Fruit fly (Drosophila melanogaster): ENCODE measurements around the gene wat.

wat gene

DNA sequence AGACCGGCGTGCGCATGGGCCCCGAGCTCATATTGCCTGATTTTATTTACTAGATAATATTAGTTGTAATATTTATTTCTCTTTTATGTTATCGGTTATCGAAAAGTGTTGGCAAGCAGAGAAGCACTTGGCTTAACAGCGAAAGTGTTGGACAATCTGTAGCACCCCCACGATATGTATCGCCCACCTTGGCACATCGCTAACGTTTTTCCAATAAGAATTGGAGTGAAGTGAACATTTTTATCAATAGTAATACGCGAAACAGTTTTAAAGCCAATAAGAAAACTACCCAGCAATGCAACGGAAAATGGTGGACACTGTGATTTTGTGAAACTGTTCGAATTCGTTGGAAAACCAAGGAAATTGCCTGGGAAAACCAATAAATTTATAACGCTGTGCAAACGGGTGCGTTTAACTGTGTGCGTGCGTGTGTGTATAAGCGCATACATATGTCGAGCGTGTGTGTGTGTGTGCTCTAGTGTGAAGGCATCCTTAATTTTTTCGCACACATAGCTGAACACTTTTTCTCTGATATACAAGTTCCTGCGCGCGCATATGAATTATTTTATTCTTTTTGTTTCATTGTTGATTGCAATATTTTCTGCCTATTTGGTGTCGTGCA is 18.9 kb upstream of the wat start, which contains the start of the genes Slu7 and Pkc98E (continued):
- TF ChIP-seq CG9932 (GFP tag; IDR thresholded peaks at IDR 0.05) (peak; percentile 92), sd (tag; optimal IDR thresholded peaks at IDR 0.05) (peak; percentile 53), CG11398 (GFP tag; optimal IDR thresholded peaks at IDR 0.05) (peak; percentile 17), CG9437 (GFP tag; optimal IDR thresholded peaks at IDR 0.05) (no peak), Max (GFP tag; optimal IDR thresholded peaks at IDR 0.05) (peak; percentile 64), CG18599 (GFP tag; optimal IDR thresholded peaks at IDR 0.05) (peak; percentile 68), jing (GFP tag; optimal IDR thresholded peaks at IDR 0.05) (no peak), CG7745 (tag; optimal IDR thresholded peaks at IDR 0.05) (peak; percentile 80), Eip74EF (GFP tag; optimal IDR thresholded peaks at IDR 0.05) (no peak), CG13296 (GFP tag; optimal IDR thresholded peaks at IDR 0.05) (peak; percentile 10), CG12104 (GFP tag; optimal IDR thresholded peaks at IDR 0.05) (peak; percentile 9), inv (GFP tag; IDR thresholded peaks at IDR 0.05; ENCODE audit: partially characterized antibody) (peak; percentile 86), CG12299 (tag; optimal IDR thresholded peaks at IDR 0.05) (peak; percentile 22), MBD-R2 (GFP tag; IDR thresholded peaks at IDR 0.05) (peak; percentile 87), trem (tag; optimal IDR thresholded peaks at IDR 0.05) (peak; percentile 61), Dp (GFP tag; optimal IDR thresholded peaks at IDR 0.05) (peak; percentile 23), CG1603 (tag; optimal IDR thresholded peaks at IDR 0.05) (peak; percentile 73), CG34224 (GFP tag; IDR thresholded peaks at IDR 0.05; ENCODE audit: partially characterized antibody) (peak; percentile 89), row (GFP tag; IDR thresholded peaks at IDR 0.05) (peak; percentile 55), CG3065 (GFP tag; optimal IDR thresholded peaks at IDR 0.05) (no peak), vnd (GFP tag; IDR thresholded peaks at IDR 0.05; ENCODE audit: partially characterized antibody) (peak; percentile 89), Fer1 (GFP tag; optimal IDR thresholded peaks at IDR 0.05) (peak; percentile 63), en (GFP tag; optimal IDR thresholded peaks at IDR 0.05) (no peak), nerfin-1 (tag; optimal IDR thresholded peaks at IDR 0.05) (peak; percentile 99), da (GFP tag; optimal IDR thresholded peaks at IDR 0.05) (peak; percentile 70), ssp (GFP tag; IDR thresholded peaks at IDR 0.05) (peak; percentile 53), CG9215 (GFP tag; IDR thresholded peaks at IDR 0.05) (peak; percentile 65), CG13775 (GFP tag; optimal IDR thresholded peaks at IDR 0.05) (peak; percentile 9), Dip2 (GFP tag; IDR thresholded peaks at IDR 0.05) (no peak), grau (tag; optimal IDR thresholded peaks at IDR 0.05) (peak; percentile 47), Adf1 (GFP tag; IDR thresholded peaks at IDR 0.05) (peak; percentile 34; the same call in 1 of the 2 replicates), CG9817 (tag; optimal IDR thresholded peaks at IDR 0.05) (peak; percentile 39), HHEX (GFP tag; optimal IDR thresholded peaks at IDR 0.05) (peak; percentile 4), zen (tag; optimal IDR thresholded peaks at IDR 0.05) (peak; percentile 66), CG15514 (GFP tag; optimal IDR thresholded peaks at IDR 0.05) (peak; percentile 72), CG11247 (GFP tag; IDR thresholded peaks at IDR 0.05) (peak; percentile 80), crp (GFP tag; optimal IDR thresholded peaks at IDR 0.05) (peak in 1 of 2 experiments; percentile 36), CG18764 (GFP tag; optimal IDR thresholded peaks at IDR 0.05) (peak; percentile 19), Dek (tag; optimal IDR thresholded peaks at IDR 0.05) (peak; percentile 26), chinmo (GFP tag; IDR thresholded peaks at IDR 0.05; ENCODE audit: partially characterized antibody) (peak; percentile 91; the same call in 3 of the 4 replicates), ftz-f1 (GFP tag; optimal IDR thresholded peaks at IDR 0.05) (peak; percentile 78), CG2875 (GFP tag; optimal IDR thresholded peaks at IDR 0.05) (no peak), CG12219 (GFP tag; optimal IDR thresholded peaks at IDR 0.05) (no peak), lov (optimal IDR thresholded peaks at IDR 0.05) (no peak), lov (GFP tag; IDR thresholded peaks at IDR 0.05) (0 out of 3 replicates have a peak, but pooled peaks have one; percentile 59), Hr51 (GFP tag; optimal IDR thresholded peaks at IDR 0.05) (peak in 1 of 2 experiments; percentile 66), PHDP (tag; optimal IDR thresholded peaks at IDR 0.05) (peak; percentile 32), NC2β (GFP tag; optimal IDR thresholded peaks at IDR 0.05) (peak; percentile 37)

All from whole organism, embryonic.